Worm (Caenorhabditis elegans): ENCODE results near the gene inx-8.

DNA sequence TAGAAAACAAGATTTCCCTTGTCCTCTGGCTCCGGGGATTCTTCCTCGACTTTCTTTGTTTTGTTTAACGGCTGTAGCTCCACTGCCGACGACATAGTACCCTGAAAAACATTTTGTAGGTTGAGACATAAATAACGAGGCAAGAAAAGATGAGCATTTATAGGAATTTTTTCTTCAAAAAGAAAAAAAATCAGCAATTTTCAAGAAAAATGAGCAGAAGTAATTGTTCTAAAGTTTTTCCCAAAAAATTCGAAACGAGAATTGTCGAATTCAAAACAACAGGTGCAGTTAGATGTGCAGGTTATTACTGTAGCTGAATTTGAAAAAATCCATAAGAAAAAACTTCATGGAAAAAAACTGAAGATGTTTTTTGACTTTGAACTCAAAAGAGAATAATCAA lies 18.3 kb upstream of the inx-8 start, which contains the start of gene ent-1:
- TF ChIP-seq him-1 (tag; optimal IDR thresholded peaks at IDR 0.05) = no peak
- no peak for TF ChIP-seq W03F9.2 (tag; optimal IDR thresholded peaks at IDR 0.05)
